Fruit fly (Drosophila melanogaster): ENCODE measurements around the gene CanA-14F.
A peak's percentile ranks its signal among the peaks of the same experiment; 100 is the strongest.

The CanA-14F gene

DNA sequence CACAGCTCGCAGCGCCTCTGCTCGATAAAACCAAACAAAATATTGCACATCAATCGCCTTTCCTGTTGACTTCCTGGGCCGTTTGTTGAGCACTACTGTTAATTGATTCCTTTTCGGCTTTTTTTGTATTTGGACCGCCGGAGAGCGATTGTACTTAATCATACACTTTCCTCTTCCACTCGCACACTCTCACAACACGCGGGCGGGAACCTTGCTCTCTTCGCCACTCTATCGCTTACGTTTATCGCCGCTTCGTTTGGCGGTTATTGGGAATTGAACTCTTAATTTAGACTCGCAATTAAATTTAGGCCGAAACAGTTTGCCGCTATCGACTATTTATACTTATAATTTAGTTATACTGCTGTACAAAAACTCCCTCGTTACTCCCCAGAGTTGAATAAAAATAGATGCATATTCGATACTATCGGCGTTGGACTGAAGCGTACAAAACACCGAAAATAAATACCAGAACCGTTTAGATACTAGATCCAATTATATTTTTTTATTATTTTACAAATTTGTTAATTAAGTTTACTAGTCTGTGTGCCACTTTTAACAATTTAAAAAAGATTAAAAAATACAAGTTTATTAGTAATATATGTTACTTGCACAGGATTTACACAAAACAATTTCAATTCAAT is 33.3 kb downstream of the CanA-14F start, which contains the start of gene Arp2 (continued):
- TF ChIP-seq ase (GFP tag; IDR thresholded peaks at IDR 0.05), result no peak
- TF ChIP-seq Neu2 (GFP tag; optimal IDR thresholded peaks at IDR 0.05; ENCODE audit: borderline replicate concordance), result no peak
- no peak for TF ChIP-seq bowl (GFP tag; IDR thresholded peaks at IDR 0.05)
- TF ChIP-seq Hr3 (GFP tag; optimal IDR thresholded peaks at IDR 0.05), result no peak
- no peak for TF ChIP-seq fd3F (GFP tag; optimal IDR thresholded peaks at IDR 0.05)
- no peak for TF ChIP-seq ac (GFP tag; optimal IDR thresholded peaks at IDR 0.05)
- TF ChIP-seq MESR4 (GFP tag; optimal IDR thresholded peaks at IDR 0.05), result peak; percentile 36
- no peak for TF ChIP-seq CG6254 (GFP tag; optimal IDR thresholded peaks at IDR 0.05)
- no peak for TF ChIP-seq CG9876 (GFP tag; optimal IDR thresholded peaks at IDR 0.05)
- TF ChIP-seq sna (GFP tag; IDR thresholded peaks at IDR 0.05; ENCODE audit: partially characterized antibody), result peak; percentile 55; the same call in 1 of the 2 replicates
- TF ChIP-seq insv (GFP tag; optimal IDR thresholded peaks at IDR 0.05), result no peak
- no peak for TF ChIP-seq CG31365 (tag; optimal IDR thresholded peaks at IDR 0.05)
- TF ChIP-seq CG3281 (GFP tag; optimal IDR thresholded peaks at IDR 0.05), result no peak
- TF ChIP-seq CG5953 (GFP tag; IDR thresholded peaks at IDR 0.05), result no peak
- peak; percentile 35 for TF ChIP-seq CG30020 (tag; optimal IDR thresholded peaks at IDR 0.05)
- no peak for TF ChIP-seq bcd (GFP tag; optimal IDR thresholded peaks at IDR 0.05)
- peak; percentile 70; the same call in 2 of the 3 replicates for TF ChIP-seq Opbp (GFP tag; IDR thresholded peaks at IDR 0.05; ENCODE audit: partially characterized antibody)
- no peak for TF ChIP-seq Med (GFP tag)
- TF ChIP-seq Pdp1 (GFP tag; optimal IDR thresholded peaks at IDR 0.05), result no peak
- no peak for TF ChIP-seq ttk (GFP tag; IDR thresholded peaks at IDR 0.05)
- TF ChIP-seq Jarid2 (GFP tag; optimal IDR thresholded peaks at IDR 0.05), result no peak
- TF ChIP-seq zen (tag; optimal IDR thresholded peaks at IDR 0.05), result no peak
- no peak for TF ChIP-seq Adf1 (GFP tag; IDR thresholded peaks at IDR 0.05)
- no peak for TF ChIP-seq onecut (GFP tag; IDR thresholded peaks at IDR 0.05)
- no peak for TF ChIP-seq CG17385 (GFP tag; optimal IDR thresholded peaks at IDR 0.05)
- no peak for TF ChIP-seq ftz-f1 (GFP tag; optimal IDR thresholded peaks at IDR 0.05)
- peak; percentile 85 for TF ChIP-seq CG2116 (GFP tag; optimal IDR thresholded peaks at IDR 0.05)
- no peak for TF ChIP-seq CG12219 (GFP tag; optimal IDR thresholded peaks at IDR 0.05)
- TF ChIP-seq Doc3 (GFP tag; IDR thresholded peaks at IDR 0.05; ENCODE audit: partially characterized antibody), result peak; percentile 63; the same call in 2 of the 3 replicates
- no peak for TF ChIP-seq exex (tag; optimal IDR thresholded peaks at IDR 0.05)
- TF ChIP-seq Abd-B (GFP tag; optimal IDR thresholded peaks at IDR 0.05), result no peak
- TF ChIP-seq Dll (GFP tag; IDR thresholded peaks at IDR 0.05; ENCODE audit: partially characterized antibody), result peak; percentile 72; the same call in 3 of the 4 replicates
- TF ChIP-seq scrt (GFP tag; optimal IDR thresholded peaks at IDR 0.05), result no peak
- no peak for TF ChIP-seq Fer1 (GFP tag; optimal IDR thresholded peaks at IDR 0.05)
- TF ChIP-seq CG16813 (GFP tag; IDR thresholded peaks at IDR 0.05; ENCODE audit: partially characterized antibody), result peak; percentile 64; the same call in 2 of the 3 replicates
- TF ChIP-seq CG17568 (GFP tag; optimal IDR thresholded peaks at IDR 0.05), result no peak
- no peak for TF ChIP-seq da (GFP tag; optimal IDR thresholded peaks at IDR 0.05)
- no peak for TF ChIP-seq Sry-β (GFP tag; optimal IDR thresholded peaks at IDR 0.05)
- TF ChIP-seq Meics (GFP tag; optimal IDR thresholded peaks at IDR 0.05), result no peak
- no peak for TF ChIP-seq peb (GFP tag; IDR thresholded peaks at IDR 0.05)
- no peak for TF ChIP-seq Aef1 (GFP tag; IDR thresholded peaks at IDR 0.05)
- no peak for TF ChIP-seq CrebB (tag; optimal IDR thresholded peaks at IDR 0.05)
- no peak for TF ChIP-seq yki (optimal IDR thresholded peaks at IDR 0.05)
- TF ChIP-seq CG34224 (GFP tag; IDR thresholded peaks at IDR 0.05; ENCODE audit: partially characterized antibody), result peak; percentile 69
- TF ChIP-seq CG13424 (tag; optimal IDR thresholded peaks at IDR 0.05), result no peak
- peak; percentile 3 for TF ChIP-seq D19A (tag; optimal IDR thresholded peaks at IDR 0.05)
- TF ChIP-seq dati (GFP tag; IDR thresholded peaks at IDR 0.05), result no peak
- no peak for TF ChIP-seq CG3163 (GFP tag; optimal IDR thresholded peaks at IDR 0.05)
- TF ChIP-seq Atf3 (GFP tag; optimal IDR thresholded peaks at IDR 0.05), result no peak
